Fruit fly (Drosophila melanogaster) whole organism, embryonic: ENCODE data around the gene CG32066.

ENCODE experiments used
- Ada2b ChIP-seq: fragments of 200-800 bp; sonication (Bioruptor generic); IDR thresholded peaks from 2 replicates; pipeline ENCODE4 v1.3.6; 2022; ENCODE audit warnings: missing biosample characterization, missing genetic modification characterization
- CG10274 ChIP-seq: fragments of 200-800 bp; sonication (Bioruptor generic); optimal IDR thresholded peaks from 3 replicates; lab custom pipeline; 2017; ENCODE audit warnings: missing biosample characterization, mild to moderate bottlenecking, missing genetic modification characterization
- CG10366 ChIP-seq: fragments of 200-800 bp; sonication (Bioruptor generic); IDR thresholded peaks from 2 replicates; pipeline ENCODE4 v1.3.6; 2022; ENCODE audit warnings: missing biosample characterization, missing genetic modification characterization
- CG10462 ChIP-seq: fragments of 200-800 bp; sonication (Bioruptor generic); optimal IDR thresholded peaks from 2 replicates; lab custom pipeline; 2016; ENCODE audit warnings: missing biosample characterization, missing genetic modification characterization
- CG11398 ChIP-seq: fragments of 200-800 bp; sonication (Bioruptor generic); optimal IDR thresholded peaks from 2 replicates; lab custom pipeline; 2016; ENCODE audit warnings: missing biosample characterization, missing genetic modification characterization
- CG11456 ChIP-seq: fragments of 200-800 bp; sonication (Bioruptor generic); IDR thresholded peaks from 3 replicates; pipeline ENCODE4 v1.3.6; 2022; ENCODE audit warnings: missing biosample characterization, missing genetic modification characterization
- CG11504 ChIP-seq: fragments of 200-800 bp; sonication (Bioruptor generic); optimal IDR thresholded peaks from 3 replicates; lab custom pipeline; 2019; ENCODE audit warnings: missing biosample characterization, mild to moderate bottlenecking, missing genetic modification characterization, moderate library complexity
- CG12391 ChIP-seq: fragments of 200-800 bp; sonication (Bioruptor generic); optimal IDR thresholded peaks from 3 replicates; lab custom pipeline; 2018; ENCODE audit warnings: missing biosample characterization, mild to moderate bottlenecking, missing genetic modification characterization, moderate library complexity
- CG14441 ChIP-seq: fragments of 200-800 bp; sonication (Bioruptor generic); IDR thresholded peaks from 2 replicates; pipeline ENCODE4 v1.3.6; 2022; ENCODE audit warnings: missing biosample characterization, missing genetic modification characterization
- CG15011 ChIP-seq: fragments of 200-800 bp; sonication (Bioruptor generic); optimal IDR thresholded peaks from 3 replicates; lab custom pipeline; 2018; ENCODE audit warnings: missing biosample characterization, mild to moderate bottlenecking, missing genetic modification characterization
- CG1603 ChIP-seq: fragments of 200-800 bp; sonication (Bioruptor generic); optimal IDR thresholded peaks from 2 replicates; lab custom pipeline; 2019; ENCODE audit warnings: missing biosample characterization, mild to moderate bottlenecking, missing genetic modification characterization, moderate library complexity
- CG17612 ChIP-seq: fragments of 200-800 bp; sonication (Bioruptor generic); IDR thresholded peaks from 2 replicates; pipeline ENCODE4 v1.3.6; 2022; ENCODE audit warnings: missing biosample characterization, missing genetic modification characterization
- CG17829 ChIP-seq: fragments of 200-800 bp; optimal IDR thresholded peaks from 2 replicates; lab custom pipeline; 2019; ENCODE audit warnings: missing biosample characterization, mild to moderate bottlenecking, missing genetic modification characterization, moderate library complexity
- CG2712 ChIP-seq: fragments of 200-800 bp; optimal IDR thresholded peaks from 3 replicates; lab custom pipeline; 2019; ENCODE audit warnings: missing biosample characterization, mild to moderate bottlenecking, missing genetic modification characterization, moderate library complexity
- CG30431 ChIP-seq: fragments of 200-800 bp; sonication (Bioruptor generic); optimal IDR thresholded peaks from 2 replicates; lab custom pipeline; 2017; ENCODE audit warnings: missing biosample characterization, missing genetic modification characterization
- CG31224 ChIP-seq: fragments of 200-800 bp; sonication (Bioruptor generic); IDR thresholded peaks from 2 replicates; pipeline ENCODE4 v1.3.6; 2022; ENCODE audit warnings: missing biosample characterization, missing genetic modification characterization
- CG6654 ChIP-seq: fragments of 200-800 bp; sonication (Bioruptor generic); optimal IDR thresholded peaks from 2 replicates; lab custom pipeline; 2017; ENCODE audit warnings: missing biosample characterization, mild to moderate bottlenecking, missing genetic modification characterization
- CG7271 ChIP-seq: fragments of 200-800 bp; sonication (Bioruptor generic); optimal IDR thresholded peaks from 2 replicates; lab custom pipeline; 2018; ENCODE audit warnings: missing biosample characterization, mild to moderate bottlenecking, missing genetic modification characterization, moderate library complexity
- CG9437 ChIP-seq: fragments of 200-800 bp; sonication (Bioruptor generic); optimal IDR thresholded peaks from 2 replicates; lab custom pipeline; 2018; ENCODE audit warnings: missing biosample characterization, mild to moderate bottlenecking, missing genetic modification characterization
- CTCF ChIP-seq: fragments of 200-800 bp; sonication (Bioruptor generic); optimal IDR thresholded peaks from 2 replicates; lab custom pipeline; 2017; ENCODE audit warnings: missing biosample characterization, mild to moderate bottlenecking, missing genetic modification characterization, moderate library complexity
- CkIIα-i1 ChIP-seq: fragments of 200-800 bp; sonication (Bioruptor generic); IDR thresholded peaks from 2 replicates; pipeline ENCODE4 v1.3.6; 2022; ENCODE audit warnings: missing biosample characterization, missing genetic modification characterization
- Dek ChIP-seq: fragments of 200-800 bp; sonication (Bioruptor generic); optimal IDR thresholded peaks from 3 replicates; lab custom pipeline; 2019; ENCODE audit warnings: missing biosample characterization, mild to moderate bottlenecking, missing genetic modification characterization, moderate library complexity
- Elba2 ChIP-seq: fragments of 200-800 bp; sonication (Bioruptor generic); optimal IDR thresholded peaks from 3 replicates; lab custom pipeline; 2016; ENCODE audit warnings: missing biosample characterization, missing genetic modification characterization
- GATAe ChIP-seq: fragments of 200-800 bp; sonication (Bioruptor generic); conservative IDR thresholded peaks from 2 replicates; pipeline ENCODE4 v1.3.6; 2022; ENCODE audit warnings: missing biosample characterization, missing genetic modification characterization
- Lpt ChIP-seq: fragments of >200 bp; optimal IDR thresholded peaks from 2 replicates; lab custom pipeline; 2018; ENCODE audit warnings: missing biosample characterization, missing genetic modification characterization
- Mes4 ChIP-seq: fragments of 200-800 bp; sonication (Bioruptor generic); optimal IDR thresholded peaks from 2 replicates; lab custom pipeline; 2016; ENCODE audit warnings: missing biosample characterization, missing genetic modification characterization
- NC2β ChIP-seq: fragments of 200-800 bp; sonication (Bioruptor generic); optimal IDR thresholded peaks from 2 replicates; lab custom pipeline; 2016; ENCODE audit warnings: missing biosample characterization, missing genetic modification characterization
- Opbp ChIP-seq: fragments of 200-800 bp; sonication (Bioruptor generic); IDR thresholded peaks from 3 replicates; pipeline ENCODE4 v1.3.6; 2022; ENCODE audit warnings: missing biosample characterization, missing genetic modification characterization; ENCODE audit not compliant: partially characterized antibody
- Ssrp ChIP-seq: fragments of 200-800 bp; sonication (Bioruptor generic); optimal IDR thresholded peaks from 2 replicates; lab custom pipeline; 2018; ENCODE audit warnings: missing biosample characterization, mild to moderate bottlenecking, missing genetic modification characterization, moderate library complexity
- Usf ChIP-seq: fragments of 200-800 bp; sonication (Bioruptor generic); optimal IDR thresholded peaks from 2 replicates; lab custom pipeline; 2017; ENCODE audit warnings: missing genotype, missing biosample characterization, missing genetic modification characterization
- aop ChIP-seq: fragments of 200-800 bp; sonication (Bioruptor generic); IDR thresholded peaks from 2 replicates; pipeline ENCODE4 v1.3.6; 2022; ENCODE audit warnings: missing biosample characterization, missing genetic modification characterization
- ara ChIP-seq: fragments of 200-800 bp; sonication (Bioruptor generic); IDR thresholded peaks from 2 replicates; pipeline ENCODE4 v1.3.6; 2022; ENCODE audit warnings: missing biosample characterization, missing genetic modification characterization
- ash1 ChIP-seq: fragments of 200-800 bp; sonication (Bioruptor generic); optimal IDR thresholded peaks from 2 replicates; lab custom pipeline; 2018; ENCODE audit warnings: missing biosample characterization, mild to moderate bottlenecking, missing genetic modification characterization
- bbx ChIP-seq: fragments of 200-800 bp; sonication (Bioruptor generic); IDR thresholded peaks from 2 replicates; pipeline ENCODE4 v1.3.6; 2022; ENCODE audit warnings: missing biosample characterization, missing genetic modification characterization; ENCODE audit not compliant: partially characterized antibody
- br ChIP-seq: fragments of >200 bp; optimal IDR thresholded peaks from 2 replicates; lab custom pipeline; 2017
- chif ChIP-seq, 2 experiments: fragments of 200-800 bp; sonication (Bioruptor generic); optimal IDR thresholded peaks; 3 replicates each; lab custom pipeline; 2016; ENCODE audit warnings: missing biosample characterization in 2 of 2, missing genetic modification characterization in 2 of 2
- cwo ChIP-seq: fragments of 200-800 bp; sonication (Bioruptor generic); optimal IDR thresholded peaks from 3 replicates; lab custom pipeline; 2017; ENCODE audit warnings: missing biosample characterization, missing genetic modification characterization, mild to moderate bottlenecking, moderate library complexity, missing genetic modification reagents
- dan ChIP-seq: fragments of 200-800 bp; sonication (Bioruptor generic); IDR thresholded peaks from 2 replicates; pipeline ENCODE4 v1.3.6; 2022; ENCODE audit warnings: missing biosample characterization, missing genetic modification characterization
- dmrt99B ChIP-seq: fragments of 200-800 bp; sonication (Bioruptor generic); optimal IDR thresholded peaks from 2 replicates; lab custom pipeline; 2018; ENCODE audit warnings: missing biosample characterization, mild to moderate bottlenecking, missing genetic modification characterization, moderate library complexity
- esg ChIP-seq: fragments of 200-800 bp; sonication (Bioruptor generic); conservative IDR thresholded peaks from 2 replicates; pipeline ENCODE4 v1.3.6; 2022; ENCODE audit warnings: missing biosample characterization, missing genetic modification characterization
- eyg ChIP-seq: fragments of 200-800 bp; sonication (Bioruptor generic); optimal IDR thresholded peaks from 3 replicates; lab custom pipeline; 2016; ENCODE audit warnings: missing biosample characterization, missing genetic modification characterization
- gcm ChIP-seq: fragments of 200-800 bp; sonication (Bioruptor generic); optimal IDR thresholded peaks from 2 replicates; lab custom pipeline; 2019; ENCODE audit warnings: missing biosample characterization, mild to moderate bottlenecking, missing genetic modification characterization, moderate library complexity
- lola ChIP-seq, 3 experiments: fragments of >200 bp in 2 of 3; fragments of 200-800 bp in 1 of 3; sonication (Bioruptor generic) in 1 of 3; optimal IDR thresholded peaks; 2 replicates each; lab custom pipeline; 2017 to 2019; ENCODE audit warnings: missing biosample characterization in 3 of 3, missing genetic modification characterization in 3 of 3, mild to moderate bottlenecking in 1 of 3, moderate library complexity in 1 of 3
- mam ChIP-seq: fragments of 200-800 bp; sonication (Bioruptor generic); optimal IDR thresholded peaks from 3 replicates; lab custom pipeline; 2016; ENCODE audit warnings: missing biosample characterization, missing genetic modification characterization
- oc ChIP-seq: fragments of 200-800 bp; sonication (Bioruptor generic); optimal IDR thresholded peaks from 2 replicates; lab custom pipeline; 2018; ENCODE audit warnings: missing biosample characterization, mild to moderate bottlenecking, missing genetic modification characterization, moderate library complexity
- p53 ChIP-seq: fragments of 200-800 bp; sonication (Bioruptor generic); optimal IDR thresholded peaks from 2 replicates; lab custom pipeline; 2016; ENCODE audit warnings: missing biosample characterization, missing genetic modification characterization
- schlank ChIP-seq: fragments of 200-800 bp; sonication (Bioruptor generic); optimal IDR thresholded peaks from 2 replicates; lab custom pipeline; 2018; ENCODE audit warnings: missing biosample characterization, mild to moderate bottlenecking, missing genetic modification characterization
- seq ChIP-seq: fragments of 200-800 bp; sonication (Bioruptor generic); IDR thresholded peaks from 2 replicates; pipeline ENCODE4 v1.3.6; 2022; ENCODE audit warnings: missing biosample characterization, missing genetic modification characterization
- sisA ChIP-seq: fragments of 200-800 bp; sonication (Bioruptor generic); IDR thresholded peaks from 2 replicates; pipeline ENCODE4 v1.3.6; 2022; ENCODE audit warnings: missing biosample characterization, missing genetic modification characterization
- stwl ChIP-seq: fragments of 200-800 bp; sonication (Bioruptor generic); optimal IDR thresholded peaks from 3 replicates; lab custom pipeline; 2018; ENCODE audit warnings: missing biosample characterization, mild to moderate bottlenecking, missing genetic modification characterization, moderate library complexity
- tap ChIP-seq: fragments of 200-800 bp; optimal IDR thresholded peaks from 3 replicates; lab custom pipeline; 2019; ENCODE audit warnings: missing biosample characterization, mild to moderate bottlenecking, missing genetic modification characterization, moderate library complexity
- trem ChIP-seq: fragments of 200-800 bp; optimal IDR thresholded peaks from 3 replicates; lab custom pipeline; 2019; ENCODE audit warnings: missing biosample characterization, mild to moderate bottlenecking, missing genetic modification characterization, moderate library complexity

CG32066 gene

DNA sequence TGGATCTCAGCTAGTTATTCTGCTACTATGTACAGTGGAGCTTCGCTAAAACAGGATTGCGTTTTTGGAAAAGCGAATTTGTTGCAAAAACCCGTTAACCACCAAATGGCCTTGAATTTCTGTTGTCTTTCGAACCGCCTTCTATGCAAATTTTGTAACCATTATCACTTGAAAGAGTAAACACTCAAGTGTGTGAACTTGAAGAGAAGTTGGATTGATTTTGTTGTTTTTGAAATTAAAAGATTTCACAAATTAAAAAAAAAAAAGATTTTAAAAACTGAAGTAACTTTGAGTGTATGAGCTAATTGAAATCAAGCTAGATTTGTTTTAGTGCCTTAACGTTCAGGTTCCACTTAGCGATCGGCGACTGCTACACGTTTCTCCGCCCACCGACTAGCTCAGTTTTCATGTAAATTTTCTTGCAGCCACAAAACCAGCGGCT is 23.1 kb upstream of the CG32066 start (continued):
- TF ChIP-seq seq (GFP tag; lab: Robert Waterston, UW) (0 out of 2 replicates have a peak, but pooled peaks have one; percentile 65), CG17829 (peak; percentile 25), gcm (GFP tag; lab: Kevin White, UChicago) (peak; percentile 25), GATAe (GFP tag; lab: Robert Waterston, UW) (no peak), lola (GFP tag; optimal IDR thresholded peaks at IDR 0.05; lab: Kevin White, UChicago) (peak in 1 of 3 experiments; percentile 23), schlank (tag; lab: Kevin White, UChicago) (no peak), CG2712 (tag; lab: Kevin White, UChicago) (peak; percentile 63), ara (GFP tag; lab: Robert Waterston, UW) (peak; percentile 66; the same call in 1 of the 2 replicates), p53 (GFP tag; lab: Kevin White, UChicago) (no peak), Ada2b (peak; percentile 59), cwo (GFP tag; lab: Kevin White, UChicago) (peak; percentile 78), eyg (GFP tag; lab: Kevin White, UChicago) (peak; percentile 45), CG14441 (GFP tag; lab: Robert Waterston, UW) (peak; percentile 68), CG15011 (GFP tag; lab: Kevin White, UChicago) (peak; percentile 63), ash1 (peak; percentile 8), NC2β (peak; percentile 22), tap (tag; lab: Kevin White, UChicago) (no peak), aop (GFP tag; lab: Robert Waterston, UW) (no peak), br (no peak), Elba2 (GFP tag; lab: Kevin White, UChicago) (no peak), CG11504 (tag; lab: Kevin White, UChicago) (peak; percentile 81), CkIIα-i1 (no peak), oc (tag; lab: Kevin White, UChicago) (no peak), CG10274 (GFP tag; lab: Kevin White, UChicago) (peak; percentile 18), CG30431 (GFP tag; lab: Kevin White, UChicago) (peak; percentile 40), Lpt (GFP tag; lab: Kevin White, UChicago) (no peak), chif (GFP tag; optimal IDR thresholded peaks at IDR 0.05; lab: Kevin White, UChicago) (peak; percentile 29 to 39), CG6654 (peak; percentile 58), CG7271 (tag; lab: Kevin White, UChicago) (no peak), CG9437 (GFP tag; lab: Kevin White, UChicago) (peak; percentile 67), CG31224 (GFP tag; lab: Robert Waterston, UW) (no peak), CG17612 (GFP tag; lab: Robert Waterston, UW) (peak; percentile 36; the same call in 1 of the 2 replicates), Mes4 (peak; percentile 59), CTCF (GFP tag; lab: Kevin White, UChicago) (peak; percentile 9), CG10366 (peak; percentile 57), Ssrp (tag; lab: Kevin White, UChicago) (peak; percentile 59), CG12391 (tag; lab: Kevin White, UChicago) (peak; percentile 59), bbx (GFP tag; lab: Robert Waterston, UW) (no peak), Opbp (GFP tag; lab: Robert Waterston, UW) (no peak), trem (tag; lab: Kevin White, UChicago) (peak; percentile 53), CG11398 (GFP tag; lab: Kevin White, UChicago) (no peak), dan (GFP tag; lab: Robert Waterston, UW) (no peak), CG10462 (GFP tag; lab: Kevin White, UChicago) (peak; percentile 44), Dek (tag; lab: Kevin White, UChicago) (peak; percentile 53), mam (peak; percentile 59), sisA (GFP tag; lab: Robert Waterston, UW) (peak; percentile 80), esg (GFP tag; lab: Robert Waterston, UW) (peak; percentile 70), CG1603 (tag; lab: Kevin White, UChicago) (peak; percentile 51), CG11456 (peak; percentile 70; the same call in 2 of the 3 replicates), Usf (GFP tag; lab: Kevin White, UChicago) (peak; percentile 33), stwl (tag; lab: Kevin White, UChicago) (no peak), dmrt99B (peak; percentile 86)
